Fruit fly (Drosophila melanogaster) whole organism, embryonic: ENCODE measurements around the gene usp.

Experiments used
- Atf6 ChIP-seq: fragments of 200-800 bp; sonication (Bioruptor generic); IDR thresholded peaks from 2 replicates; pipeline ENCODE4 v1.3.6; 2022; ENCODE audit warnings: missing biosample characterization, missing genetic modification characterization
- CG10209 ChIP-seq: fragments of 200-800 bp; sonication (Bioruptor generic); optimal IDR thresholded peaks from 3 replicates; lab custom pipeline; 2017; ENCODE audit warnings: missing biosample characterization, mild to moderate bottlenecking, missing genetic modification characterization, missing genetic modification reagents
- CG10274 ChIP-seq: fragments of 200-800 bp; sonication (Bioruptor generic); optimal IDR thresholded peaks from 3 replicates; lab custom pipeline; 2017; ENCODE audit warnings: missing biosample characterization, mild to moderate bottlenecking, missing genetic modification characterization
- CG10321 ChIP-seq: fragments of 200-800 bp; sonication (Bioruptor generic); IDR thresholded peaks from 2 replicates; pipeline ENCODE4 v1.3.6; 2022; ENCODE audit warnings: missing biosample characterization, missing genetic modification characterization
- CG11247 ChIP-seq: fragments of 200-800 bp; sonication (Bioruptor generic); IDR thresholded peaks from 2 replicates; pipeline ENCODE4 v1.3.6; 2022; ENCODE audit warnings: missing biosample characterization, missing genetic modification characterization
- CG11560 ChIP-seq: fragments of 200-800 bp; sonication (Bioruptor generic); IDR thresholded peaks from 3 replicates; pipeline ENCODE4 v1.3.6; 2022; ENCODE audit warnings: missing biosample characterization, missing genetic modification characterization
- CG12219 ChIP-seq: fragments of 200-800 bp; sonication (Bioruptor generic); optimal IDR thresholded peaks from 3 replicates; lab custom pipeline; 2018; ENCODE audit warnings: missing biosample characterization, mild to moderate bottlenecking, missing genetic modification characterization
- CG12744 ChIP-seq: fragments of 200-800 bp; sonication (Bioruptor generic); optimal IDR thresholded peaks from 2 replicates; lab custom pipeline; 2016; ENCODE audit warnings: missing biosample characterization, missing genetic modification characterization
- CG13894 ChIP-seq: fragments of 200-800 bp; sonication (Bioruptor generic); optimal IDR thresholded peaks from 3 replicates; lab custom pipeline; 2018; ENCODE audit warnings: missing biosample characterization, mild to moderate bottlenecking, missing genetic modification characterization, moderate library complexity
- CG14860 ChIP-seq: fragments of 200-800 bp; sonication (Bioruptor generic); IDR thresholded peaks from 3 replicates; pipeline ENCODE4 v1.3.6; 2022; ENCODE audit warnings: missing biosample characterization, missing genetic modification characterization; ENCODE audit not compliant: partially characterized antibody
- CG15073 ChIP-seq: fragments of 200-800 bp; sonication (Bioruptor generic); optimal IDR thresholded peaks from 2 replicates; lab custom pipeline; 2016; ENCODE audit warnings: missing biosample characterization, missing genetic modification characterization
- CG15514 ChIP-seq: fragments of 200-800 bp; sonication (Bioruptor generic); optimal IDR thresholded peaks from 3 replicates; lab custom pipeline; 2017; ENCODE audit warnings: missing biosample characterization, missing genetic modification characterization, mild to moderate bottlenecking, moderate library complexity, missing genetic modification reagents
- CG16813 ChIP-seq: fragments of 200-800 bp; sonication (Bioruptor generic); IDR thresholded peaks from 3 replicates; pipeline ENCODE4 v1.3.6; 2022; ENCODE audit warnings: missing biosample characterization, missing genetic modification characterization; ENCODE audit not compliant: partially characterized antibody
- CG17568 ChIP-seq: fragments of 200-800 bp; sonication (Bioruptor generic); optimal IDR thresholded peaks from 2 replicates; lab custom pipeline; 2018; ENCODE audit warnings: missing biosample characterization, mild to moderate bottlenecking, missing genetic modification characterization, moderate library complexity
- CG3281 ChIP-seq: fragments of 200-800 bp; sonication (Bioruptor generic); optimal IDR thresholded peaks from 3 replicates; lab custom pipeline; 2017; ENCODE audit warnings: missing biosample characterization, mild to moderate bottlenecking, missing genetic modification characterization
- CG6689 ChIP-seq: fragments of 200-800 bp; sonication (Bioruptor generic); IDR thresholded peaks from 2 replicates; pipeline ENCODE4 v1.3.6; 2022; ENCODE audit warnings: missing biosample characterization, missing genetic modification characterization
- CG7556 ChIP-seq: fragments of 200-800 bp; sonication (Bioruptor generic); optimal IDR thresholded peaks from 2 replicates; lab custom pipeline; 2017; ENCODE audit warnings: missing biosample characterization, mild to moderate bottlenecking, missing genetic modification characterization
- CG7745 ChIP-seq: fragments of 200-800 bp; sonication (Bioruptor generic); optimal IDR thresholded peaks from 2 replicates; lab custom pipeline; 2018; ENCODE audit warnings: missing biosample characterization, mild to moderate bottlenecking, missing genetic modification characterization, moderate library complexity
- CkIIα-i1 ChIP-seq: fragments of 200-800 bp; sonication (Bioruptor generic); IDR thresholded peaks from 2 replicates; pipeline ENCODE4 v1.3.6; 2022; ENCODE audit warnings: missing biosample characterization, missing genetic modification characterization
- GATAe ChIP-seq: fragments of 200-800 bp; sonication (Bioruptor generic); conservative IDR thresholded peaks from 2 replicates; pipeline ENCODE4 v1.3.6; 2022; ENCODE audit warnings: missing biosample characterization, missing genetic modification characterization
- HmgD ChIP-seq: fragments of 200-800 bp; sonication (Bioruptor generic); optimal IDR thresholded peaks from 3 replicates; lab custom pipeline; 2016; ENCODE audit warnings: missing biosample characterization, missing genetic modification characterization
- HmgZ ChIP-seq: fragments of 200-800 bp; sonication (Bioruptor generic); optimal IDR thresholded peaks from 2 replicates; lab custom pipeline; 2018; ENCODE audit warnings: missing biosample characterization, mild to moderate bottlenecking, missing genetic modification characterization
- Med ChIP-seq: fragments of 200-800 bp; sonication (Bioruptor generic); peaks from one replicate; lab custom pipeline; 2016; ENCODE audit warnings: missing biosample characterization, missing genetic modification characterization, mild to moderate bottlenecking, inconsistent platforms, moderate library complexity
- Myb ChIP-seq: fragments of 200-800 bp; sonication (Bioruptor generic); optimal IDR thresholded peaks from 2 replicates; lab custom pipeline; 2016; ENCODE audit warnings: missing biosample characterization, missing genetic modification characterization
- NC2α ChIP-seq: fragments of 200-800 bp; sonication (Bioruptor generic); optimal IDR thresholded peaks from 2 replicates; lab custom pipeline; 2016; ENCODE audit warnings: missing biosample characterization, missing genetic modification characterization
- Nf-YA ChIP-seq: fragments of 200-800 bp; sonication (Bioruptor generic); IDR thresholded peaks from 2 replicates; pipeline ENCODE4 v1.3.6; 2022; ENCODE audit warnings: missing biosample characterization, missing genetic modification characterization
- Nf-YC ChIP-seq: fragments of 200-800 bp; optimal IDR thresholded peaks from 3 replicates; lab custom pipeline; 2019; ENCODE audit warnings: missing biosample characterization, mild to moderate bottlenecking, missing genetic modification characterization, moderate library complexity
- Oaz ChIP-seq: fragments of 200-800 bp; sonication (Bioruptor generic); IDR thresholded peaks from 2 replicates; pipeline ENCODE4 v1.3.6; 2022; ENCODE audit warnings: missing biosample characterization, missing genetic modification characterization
- Opbp ChIP-seq: fragments of 200-800 bp; sonication (Bioruptor generic); IDR thresholded peaks from 3 replicates; pipeline ENCODE4 v1.3.6; 2022; ENCODE audit warnings: missing biosample characterization, missing genetic modification characterization; ENCODE audit not compliant: partially characterized antibody
- Ptx1 ChIP-seq: fragments of 200-800 bp; sonication (Bioruptor generic); IDR thresholded peaks from 2 replicates; pipeline ENCODE4 v1.3.6; 2022; ENCODE audit warnings: missing biosample characterization, missing genetic modification characterization
- Sry-β ChIP-seq: fragments of 200-800 bp; sonication (Bioruptor generic); optimal IDR thresholded peaks from 2 replicates; lab custom pipeline; 2018; ENCODE audit warnings: missing biosample characterization, mild to moderate bottlenecking, missing genetic modification characterization, moderate library complexity
- Xbp1 ChIP-seq: fragments of 200-800 bp; sonication (Bioruptor generic); optimal IDR thresholded peaks from 3 replicates; lab custom pipeline; 2016; ENCODE audit warnings: missing biosample characterization, mild to moderate bottlenecking, missing genetic modification characterization
- YL-1 ChIP-seq: fragments of 200-800 bp; sonication (Bioruptor generic); optimal IDR thresholded peaks from 3 replicates; lab custom pipeline; 2017; ENCODE audit warnings: missing biosample characterization, mild to moderate bottlenecking, missing genetic modification characterization
- ac ChIP-seq: fragments of 200-800 bp; sonication (Bioruptor generic); optimal IDR thresholded peaks from 3 replicates; lab custom pipeline; 2017; ENCODE audit warnings: missing biosample characterization, mild to moderate bottlenecking, missing genetic modification characterization
- cas ChIP-seq: fragments of 200-800 bp; sonication (Bioruptor generic); IDR thresholded peaks from 2 replicates; pipeline ENCODE4 v1.3.6; 2022; ENCODE audit warnings: missing biosample characterization, missing genetic modification characterization
- chinmo ChIP-seq: fragments of 200-800 bp; sonication (Bioruptor generic); IDR thresholded peaks from 4 replicates; pipeline ENCODE4 v1.3.6; 2022; ENCODE audit warnings: missing biosample characterization, missing genetic modification characterization; ENCODE audit not compliant: partially characterized antibody
- dan ChIP-seq: fragments of 200-800 bp; sonication (Bioruptor generic); IDR thresholded peaks from 2 replicates; pipeline ENCODE4 v1.3.6; 2022; ENCODE audit warnings: missing biosample characterization, missing genetic modification characterization
- dmrt11E ChIP-seq: fragments of 200-800 bp; sonication (Bioruptor generic); optimal IDR thresholded peaks from 3 replicates; lab custom pipeline; 2018; ENCODE audit warnings: missing biosample characterization, mild to moderate bottlenecking, missing genetic modification characterization, moderate library complexity
- eve ChIP-seq, 2 experiments: fragments of >200 bp; optimal IDR thresholded peaks; 2 replicates each; lab custom pipeline; 2017; ENCODE audit warnings: missing biosample characterization in 2 of 2, missing genetic modification characterization in 2 of 2
- gsb ChIP-seq: fragments of 200-800 bp; sonication (Bioruptor generic); IDR thresholded peaks from 2 replicates; pipeline ENCODE4 v1.3.6; 2022; ENCODE audit warnings: missing biosample characterization, missing genetic modification characterization
- kay ChIP-seq: fragments of 200-800 bp; sonication (Bioruptor generic); optimal IDR thresholded peaks from 2 replicates; lab custom pipeline; 2016; ENCODE audit warnings: missing biosample characterization, missing genetic modification characterization
- odd ChIP-seq: fragments of 200-800 bp; sonication (Bioruptor generic); optimal IDR thresholded peaks from 2 replicates; lab custom pipeline; 2017; ENCODE audit warnings: missing biosample characterization, mild to moderate bottlenecking, missing genetic modification characterization
- pum ChIP-seq: fragments of 200-800 bp; sonication (Bioruptor generic); optimal IDR thresholded peaks from 2 replicates; lab custom pipeline; 2016; ENCODE audit warnings: missing biosample characterization, missing genetic modification characterization
- run ChIP-seq: fragments of 200-800 bp; sonication (Bioruptor generic); optimal IDR thresholded peaks from 3 replicates; lab custom pipeline; 2018; ENCODE audit warnings: missing biosample characterization, mild to moderate bottlenecking, missing genetic modification characterization
- salm ChIP-seq: fragments of 200-800 bp; sonication (Bioruptor generic); optimal IDR thresholded peaks from 2 replicates; lab custom pipeline; 2018; ENCODE audit warnings: missing biosample characterization, mild to moderate bottlenecking, missing genetic modification characterization
- schlank ChIP-seq: fragments of 200-800 bp; sonication (Bioruptor generic); optimal IDR thresholded peaks from 2 replicates; lab custom pipeline; 2018; ENCODE audit warnings: missing biosample characterization, mild to moderate bottlenecking, missing genetic modification characterization
- sisA ChIP-seq: fragments of 200-800 bp; sonication (Bioruptor generic); IDR thresholded peaks from 2 replicates; pipeline ENCODE4 v1.3.6; 2022; ENCODE audit warnings: missing biosample characterization, missing genetic modification characterization
- stc ChIP-seq: fragments of 200-800 bp; sonication (Bioruptor generic); IDR thresholded peaks from 2 replicates; pipeline ENCODE4 v1.3.6; 2022; ENCODE audit warnings: missing biosample characterization, missing genetic modification characterization
- zf30C ChIP-seq: fragments of 200-800 bp; sonication (Bioruptor generic); optimal IDR thresholded peaks from 3 replicates; lab custom pipeline; 2018; ENCODE audit warnings: missing biosample characterization, mild to moderate bottlenecking, missing genetic modification characterization

usp gene

dm6 chrX:2050070-2050899 lies 8.2 kb upstream of the usp start, which contains the start of gene moody (continued):
- peak; percentile 91 for TF ChIP-seq salm (tag; lab: Kevin White, UChicago)
- peak; percentile 95 for TF ChIP-seq CG6689
- peak; percentile 90 for TF ChIP-seq CG11560 (tag; lab: Robert Waterston, UW)
- peak; percentile 95 for TF ChIP-seq Oaz
- no peak for TF ChIP-seq CG16813 (GFP tag; lab: Robert Waterston, UW)
- peak; percentile 91 for TF ChIP-seq dan (GFP tag; lab: Robert Waterston, UW)
- no peak for TF ChIP-seq eve (GFP tag; optimal IDR thresholded peaks at IDR 0.05; lab: Kevin White, UChicago)
- peak; percentile 95 for TF ChIP-seq stc (GFP tag; lab: Robert Waterston, UW)
- peak; percentile 91 for TF ChIP-seq CkIIα-i1
- TF ChIP-seq CG7745 (tag; lab: Kevin White, UChicago), result peak; percentile 41
- peak; percentile 97 for TF ChIP-seq CG10209
- TF ChIP-seq run, result peak; percentile 88
- TF ChIP-seq CG15514 (GFP tag; lab: Kevin White, UChicago), result peak; percentile 95
- TF ChIP-seq CG14860 (GFP tag; lab: Robert Waterston, UW), result 0 out of 3 replicates have a peak, but pooled peaks have one; percentile 33
- peak; percentile 96 for TF ChIP-seq CG7556 (GFP tag; lab: Kevin White, UChicago)
- TF ChIP-seq HmgD (GFP tag; lab: Kevin White, UChicago), result peak; percentile 99
- peak; percentile 96 for TF ChIP-seq YL-1 (GFP tag; lab: Kevin White, UChicago)
- TF ChIP-seq CG17568 (GFP tag; lab: Kevin White, UChicago), result peak; percentile 93
- peak; percentile 91 for TF ChIP-seq Nf-YC (tag; lab: Kevin White, UChicago)
- TF ChIP-seq gsb (GFP tag; lab: Robert Waterston, UW), result peak; percentile 98
- TF ChIP-seq dmrt11E, result peak; percentile 81
- TF ChIP-seq CG10321 (GFP tag; lab: Robert Waterston, UW), result peak; percentile 87
- peak; percentile 97 for TF ChIP-seq odd (GFP tag; lab: Kevin White, UChicago)
- TF ChIP-seq Med (GFP tag; lab: Kevin White, UChicago), result peak; percentile 100
- TF ChIP-seq CG15073, result peak; percentile 69
- peak; percentile 99 for TF ChIP-seq HmgZ
- peak; percentile 57 for TF ChIP-seq ac (GFP tag; lab: Kevin White, UChicago)
- peak; percentile 98 for TF ChIP-seq Ptx1 (GFP tag; lab: Robert Waterston, UW)
- peak; percentile 98 for TF ChIP-seq Xbp1 (GFP tag; lab: Kevin White, UChicago)
- TF ChIP-seq CG3281 (GFP tag; lab: Kevin White, UChicago), result peak; percentile 95
- peak; percentile 98 for TF ChIP-seq Atf6
- TF ChIP-seq CG11247 (GFP tag; lab: Robert Waterston, UW), result peak; percentile 99
- peak; percentile 92 for TF ChIP-seq CG10274
- peak; percentile 96 for TF ChIP-seq Nf-YA (GFP tag; lab: Robert Waterston, UW)
- TF ChIP-seq NC2α (GFP tag; lab: Kevin White, UChicago), result peak; percentile 93
- peak; percentile 98 for TF ChIP-seq cas (GFP tag; lab: Robert Waterston, UW)
- no peak for TF ChIP-seq Sry-β (GFP tag; lab: Kevin White, UChicago)
- peak; percentile 98 for TF ChIP-seq CG12219
- TF ChIP-seq GATAe (GFP tag; lab: Robert Waterston, UW), result peak; percentile 88
- TF ChIP-seq Opbp (GFP tag; lab: Robert Waterston, UW), result 0 out of 3 replicates have a peak, but pooled peaks have one; percentile 27
- TF ChIP-seq chinmo (GFP tag; lab: Robert Waterston, UW), result peak; percentile 88; the same call in 1 of the 4 replicates
- TF ChIP-seq kay (GFP tag; lab: Kevin White, UChicago), result peak; percentile 94
- TF ChIP-seq Myb, result peak; percentile 91
- TF ChIP-seq schlank (tag; lab: Kevin White, UChicago), result peak; percentile 98
- TF ChIP-seq CG12744, result peak; percentile 96
- TF ChIP-seq pum (GFP tag; lab: Kevin White, UChicago), result peak; percentile 98
- TF ChIP-seq sisA, result peak; percentile 98
- TF ChIP-seq CG13894 (tag; lab: Kevin White, UChicago), result peak; percentile 97
- TF ChIP-seq zf30C (GFP tag; lab: Kevin White, UChicago), result peak; percentile 95
